Worm (Caenorhabditis elegans) whole organism, late embryonic: ENCODE results near the gene T26G10.4.

Experiments used
- K02D7.2 ChIP-seq: sonication (generic microtip); optimal IDR thresholded peaks from 2 replicates; lab custom pipeline; 2017; ENCODE audit warnings: mild to moderate bottlenecking, missing genetic modification characterization, missing compliant biosample characterization
- ama-1 ChIP-seq: fragments of 150-350 bp; optimal IDR thresholded peaks from 2 replicates; lab custom pipeline; 2014
- fkh-10 ChIP-seq: fragments of 150-350 bp; optimal IDR thresholded peaks from 2 replicates; lab custom pipeline; 2014; ENCODE audit warnings: missing biosample characterization, missing genetic modification reagents, missing genetic modification characterization
- hlh-15 ChIP-seq: sonication (generic microtip); optimal IDR thresholded peaks from 2 replicates; lab custom pipeline; 2016; ENCODE audit warnings: missing genetic modification characterization, missing compliant biosample characterization
- hlh-30 ChIP-seq: sonication (generic microtip); optimal IDR thresholded peaks from 2 replicates; lab custom pipeline; 2017; ENCODE audit warnings: antibody characterized with exemption, missing genetic modification characterization, missing compliant biosample characterization; ENCODE audit not compliant: insufficient read depth
- npax-4 ChIP-seq: sonication (generic microtip); optimal IDR thresholded peaks from 2 replicates; lab custom pipeline; 2016; ENCODE audit warnings: missing genetic modification characterization, missing compliant biosample characterization
- pat-9 ChIP-seq: fragments of 200-800 bp; sonication (Bioruptor generic); optimal IDR thresholded peaks from 2 replicates; lab custom pipeline; 2018; ENCODE audit warnings: mild to moderate bottlenecking, missing genetic modification characterization, moderate library complexity, missing compliant biosample characterization
- tbx-7 ChIP-seq: sonication (generic microtip); optimal IDR thresholded peaks from 2 replicates; lab custom pipeline; 2016; ENCODE audit warnings: missing genotype, missing genetic modification characterization, missing compliant biosample characterization
- unc-42 ChIP-seq: sonication (generic microtip); optimal IDR thresholded peaks from 2 replicates; lab custom pipeline; 2016; ENCODE audit warnings: missing genotype, missing genetic modification characterization, missing compliant biosample characterization

ce11 chrIII:9453962-9454361 lies 33.6 kb downstream of the T26G10.4 start, which contains the start of gene F54C8.7:
- TF ChIP-seq pat-9 = no peak
- no peak for TF ChIP-seq hlh-30 (tag; lab: Kevin White, UChicago)
- TF ChIP-seq tbx-7 (tag; lab: Kevin White, UChicago) = no peak
- TF ChIP-seq npax-4 (tag; lab: Kevin White, UChicago) = no peak
- TF ChIP-seq ama-1 (lab: Kevin White, UChicago) = no peak
- no peak for TF ChIP-seq fkh-10
- no peak for TF ChIP-seq unc-42 (tag; lab: Kevin White, UChicago)
- TF ChIP-seq K02D7.2 (tag; lab: Kevin White, UChicago) = no peak
- no peak for TF ChIP-seq hlh-15 (tag; lab: Kevin White, UChicago)
